Worm (Caenorhabditis elegans) whole organism, L3 larva: Measurements from ENCODE around the gene C30F2.2.

Experiments used
- R02D3.7 ChIP-seq: fragments of 150-350 bp; optimal IDR thresholded peaks from 2 replicates; lab custom pipeline; 2014; ENCODE audit warnings: missing biosample characterization, missing genetic modification characterization
- ceh-16 ChIP-seq: sonication (generic microtip); optimal IDR thresholded peaks from 2 replicates; lab custom pipeline; 2017; ENCODE audit warnings: missing biosample characterization, missing genetic modification characterization
- ceh-28 ChIP-seq: fragments of 150-350 bp; optimal IDR thresholded peaks from 2 replicates; lab custom pipeline; 2014; ENCODE audit warnings: missing biosample characterization, missing genetic modification reagents, missing genetic modification characterization
- ceh-82 ChIP-seq: fragments of 150-350 bp; optimal IDR thresholded peaks from 2 replicates; lab custom pipeline; 2014; ENCODE audit warnings: missing biosample characterization, missing genetic modification characterization
- egl-27 ChIP-seq: sonication (generic microtip); optimal IDR thresholded peaks from 4 replicates; lab custom pipeline; 2017; ENCODE audit warnings: missing biosample characterization, missing genetic modification reagents, missing genetic modification characterization
- egl-5 ChIP-seq: fragments of 150-350 bp; optimal IDR thresholded peaks from 2 replicates; lab custom pipeline; 2017; ENCODE audit warnings: missing biosample characterization, missing genetic modification reagents, missing genetic modification characterization, inconsistent platforms
- elt-2 ChIP-seq: sonication (generic microtip); optimal IDR thresholded peaks from 2 replicates; lab custom pipeline; 2016; ENCODE audit warnings: missing genetic modification reagents, mild to moderate bottlenecking, missing genetic modification characterization, missing compliant biosample characterization
- hmg-11 ChIP-seq: sonication (generic microtip); optimal IDR thresholded peaks from 2 replicates; lab custom pipeline; 2016; ENCODE audit warnings: missing genetic modification characterization, missing compliant biosample characterization
- lin-15B ChIP-seq: fragments of 150-350 bp; optimal IDR thresholded peaks from 2 replicates; lab custom pipeline; 2014; ENCODE audit warnings: missing biosample characterization, missing genetic modification characterization
- lin-39 ChIP-seq: fragments of 150-350 bp; optimal IDR thresholded peaks from 2 replicates; lab custom pipeline; 2018; ENCODE audit warnings: missing biosample characterization, missing genetic modification reagents, missing genetic modification characterization
- lsy-12 ChIP-seq: sonication (generic microtip); optimal IDR thresholded peaks from 2 replicates; lab custom pipeline; 2016; ENCODE audit warnings: mild to moderate bottlenecking, missing genetic modification characterization, missing compliant biosample characterization
- nfya-1 ChIP-seq: sonication (generic microtip); optimal IDR thresholded peaks from 2 replicates; lab custom pipeline; 2017; ENCODE audit warnings: missing genetic modification characterization, mild to moderate bottlenecking, missing compliant biosample characterization, antibody characterized with exemption, moderate library complexity; ENCODE audit not compliant: insufficient read depth
- nhr-25 ChIP-seq: sonication (generic microtip); optimal IDR thresholded peaks from 2 replicates; lab custom pipeline; 2017; ENCODE audit warnings: missing biosample characterization, missing genetic modification characterization
- nhr-77 ChIP-seq: fragments of 150-350 bp; optimal IDR thresholded peaks from 2 replicates; lab custom pipeline; 2014; ENCODE audit warnings: missing biosample characterization, missing genetic modification characterization
- pha-4 ChIP-seq: fragments of 150-350 bp; optimal IDR thresholded peaks from 2 replicates; lab custom pipeline; 2014; ENCODE audit warnings: missing biosample characterization, missing genetic modification reagents, missing genetic modification characterization
- pqm-1 ChIP-seq: fragments of 150-350 bp; optimal IDR thresholded peaks from 2 replicates; lab custom pipeline; 2017; ENCODE audit warnings: missing biosample characterization, missing genetic modification characterization, inconsistent platforms
- unc-62 ChIP-seq: fragments of 150-350 bp; sonication (generic microtip); optimal IDR thresholded peaks from 4 replicates; lab custom pipeline; 2014; ENCODE audit warnings: missing biosample characterization, missing genetic modification reagents, missing genetic modification characterization

The C30F2.2 gene

DNA sequence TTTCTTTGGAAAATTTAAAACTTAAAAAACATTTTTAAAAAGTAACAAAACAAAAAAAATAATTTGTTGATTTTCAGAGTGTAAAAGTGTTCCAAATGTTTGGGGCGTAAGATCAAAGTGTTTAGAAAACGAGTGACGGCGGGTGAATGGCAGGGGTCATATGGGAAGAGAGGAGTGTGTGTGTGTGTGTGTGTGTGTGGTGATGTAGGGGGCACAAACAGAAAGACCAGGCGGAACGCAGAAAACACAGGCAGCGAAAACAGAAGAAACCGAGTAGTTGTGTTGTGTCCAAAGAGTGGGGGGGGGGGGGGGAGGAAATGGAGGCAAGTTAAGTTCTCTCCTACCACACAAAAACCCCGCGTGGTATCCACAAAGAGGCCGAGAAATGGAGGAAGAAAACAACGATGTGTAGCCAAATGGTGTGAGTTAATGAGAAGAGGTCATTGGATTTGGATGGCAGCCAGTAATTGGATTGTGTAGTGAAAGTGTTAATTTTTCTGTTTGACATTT is 44.8 kb downstream of the C30F2.2 start, which contains the start of gene B0395.3:
TSS of gene B0395.3 (minus strand) at position 51 of the 510 bp plus-strand sequence.
- TF ChIP-seq egl-5 (tag; lab: Kevin White, UChicago): peak; percentile 58
- TF ChIP-seq lin-39: peak; percentile 51
- TF ChIP-seq pha-4 (tag; lab: Kevin White, UChicago): peak; percentile 77
- no peak for TF ChIP-seq egl-27 (tag; lab: Kevin White, UChicago)
- peak; percentile 41 for TF ChIP-seq nfya-1 (tag; lab: Kevin White, UChicago)
- peak; percentile 44 for TF ChIP-seq elt-2
- no peak for TF ChIP-seq nhr-77
- TF ChIP-seq hmg-11 (tag; lab: Kevin White, UChicago): peak; percentile 69
- peak; percentile 31 for TF ChIP-seq nhr-25
- no peak for TF ChIP-seq unc-62 (GFP tag; lab: Kevin White, UChicago)

DNA sequence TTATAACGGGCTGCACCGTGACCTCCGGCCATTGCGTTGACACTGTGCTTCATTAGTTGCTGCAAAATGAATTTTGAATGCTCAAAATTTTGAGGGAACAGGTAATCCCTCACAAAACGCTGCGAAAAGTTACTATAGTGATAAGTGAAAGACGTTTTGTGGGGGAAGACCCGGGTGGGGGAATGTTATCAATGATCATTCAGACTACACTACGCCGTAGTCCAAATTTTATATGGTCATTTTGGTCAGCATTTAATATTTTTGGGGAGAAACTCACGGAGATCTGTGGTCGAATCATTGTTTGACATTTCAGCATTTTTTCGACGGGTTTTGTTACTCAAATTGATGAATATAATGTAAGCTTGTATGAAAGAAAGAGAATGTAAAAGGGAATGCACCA is 45.8 kb downstream of the C30F2.2 start:
- TF ChIP-seq ceh-28 (tag; lab: Kevin White, UChicago) (no peak), elt-2 (peak; percentile 57), pqm-1 (peak; percentile 52)
- TF ChIP-seq, all 47 proteins: peak for 2

DNA sequence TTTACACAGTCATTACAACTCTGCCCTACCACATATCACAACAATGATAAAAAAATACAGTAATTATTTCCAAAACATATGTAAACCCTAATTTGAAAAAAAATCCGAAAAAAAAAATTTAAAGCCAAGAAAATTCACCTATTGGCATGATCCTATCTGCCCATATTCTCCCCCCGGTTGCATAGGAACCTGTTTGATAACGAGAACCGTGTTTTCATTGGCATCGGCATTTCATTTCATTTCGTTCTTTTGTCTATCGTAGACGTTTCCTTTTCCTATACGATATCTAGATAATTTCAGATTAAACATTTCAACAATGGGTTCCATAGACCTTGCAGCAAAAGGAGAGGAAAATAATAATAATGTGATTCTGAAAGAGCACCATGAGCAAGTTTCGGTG is 54.5 kb downstream of the C30F2.2 start, which contains the start of gene mboa-1:
TSS of gene mboa-1 (plus strand) at position 301 of the 400 bp plus-strand sequence.
- no peak for TF ChIP-seq ceh-82 (tag; lab: Kevin White, UChicago)
- TF ChIP-seq lsy-12 (tag; lab: Kevin White, UChicago): no peak
- TF ChIP-seq lin-15B (tag; lab: Kevin White, UChicago): no peak

DNA sequence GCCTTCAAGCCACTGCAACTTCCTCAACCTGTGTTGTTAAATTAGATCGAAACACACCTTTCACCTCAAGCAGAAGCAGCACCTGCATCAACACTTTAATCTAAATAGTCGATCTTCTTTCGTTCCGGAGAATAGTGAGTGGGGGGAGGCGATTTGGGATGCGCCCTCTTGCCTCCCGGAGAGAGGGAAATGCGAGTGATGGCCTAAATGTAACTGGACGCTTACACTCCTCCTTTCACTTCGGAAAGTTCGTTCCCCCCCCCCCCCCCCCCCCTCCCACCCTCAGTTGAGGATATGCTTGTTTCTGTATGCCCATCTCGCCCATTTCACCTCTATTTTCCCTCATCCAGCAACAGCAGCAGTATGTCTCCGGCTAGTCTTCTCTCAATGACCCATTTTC is 56.0 kb downstream of the C30F2.2 start:
- TF ChIP-seq ceh-82 (tag; lab: Kevin White, UChicago): no peak
- TF ChIP-seq lin-39: no peak
- TF ChIP-seq ceh-16: no peak
- no peak for TF ChIP-seq R02D3.7
- no peak for TF ChIP-seq nhr-77
